Fruit fly (Drosophila melanogaster): ENCODE results near the gene RpL13A.

dm6 chr3R:5660198-5660893 is 36.1 kb downstream of the RpL13A start, which contains the start of gene Wdr33:
- TF ChIP-seq fd3F (GFP tag; optimal IDR thresholded peaks at IDR 0.05) (no peak), NK7.1 (GFP tag; optimal IDR thresholded peaks at IDR 0.05) (no peak), CG1024 (GFP tag; IDR thresholded peaks at IDR 0.05) (no peak), Tbp (GFP tag; optimal IDR thresholded peaks at IDR 0.05) (no peak)

Measured in whole organism, embryonic.